Worm (Caenorhabditis elegans) whole organism, L4 larva: Measurements from ENCODE around the gene npr-7.

ENCODE experiments used
- F37D6.2 ChIP-seq: sonication (generic microtip); optimal IDR thresholded peaks from 2 replicates; lab custom pipeline; 2016; ENCODE audit warnings: mild to moderate bottlenecking, missing genetic modification characterization, missing compliant biosample characterization
- Y105C5A.15 ChIP-seq: fragments of 200-800 bp; sonication (Bioruptor generic); IDR thresholded peaks from 2 replicates; pipeline ENCODE4 v1.3.6; 2022; ENCODE audit warnings: missing genetic modification characterization, missing compliant biosample characterization
- Y48G9A.11 ChIP-seq: fragments of 200-800 bp; sonication (Bioruptor generic); IDR thresholded peaks from 2 replicates; pipeline ENCODE4 v1.3.6; 2022; ENCODE audit warnings: missing genetic modification reagents, missing genetic modification characterization, missing compliant biosample characterization
- Y5F2A.4 ChIP-seq: fragments of 200-800 bp; sonication (Bioruptor generic); optimal IDR thresholded peaks from 2 replicates; lab custom pipeline; 2018; ENCODE audit warnings: mild to moderate bottlenecking, missing genetic modification characterization, missing compliant biosample characterization
- ZK546.5 ChIP-seq, 2 experiments: sonication (generic microtip); optimal IDR thresholded peaks; 2 replicates each; lab custom pipeline; 2017; ENCODE audit warnings: missing biosample characterization in 2 of 2, missing genetic modification characterization in 2 of 2
- aha-1 ChIP-seq: fragments of 150-350 bp; peaks from one replicate; lab custom pipeline; 2014; ENCODE audit warnings: missing biosample characterization, missing genetic modification characterization
- arid-1 ChIP-seq: fragments of 200-800 bp; sonication (Bioruptor generic); conservative IDR thresholded peaks from 2 replicates; pipeline ENCODE4 v1.3.6; 2022; ENCODE audit warnings: missing genetic modification reagents, missing genetic modification characterization, missing compliant biosample characterization
- attf-4 ChIP-seq: sonication (generic microtip); optimal IDR thresholded peaks from 3 replicates; lab custom pipeline; 2017; ENCODE audit warnings: missing biosample characterization, missing genetic modification characterization
- ceh-44 ChIP-seq: fragments of 200-800 bp; sonication (Bioruptor generic); IDR thresholded peaks from 2 replicates; pipeline ENCODE4 v1.3.6; 2022; ENCODE audit warnings: missing genetic modification reagents, missing genetic modification characterization, missing compliant biosample characterization
- ces-1 ChIP-seq: fragments of 150-350 bp; sonication (generic microtip); optimal IDR thresholded peaks from 4 replicates; lab custom pipeline; 2014; ENCODE audit warnings: missing biosample characterization, missing genetic modification reagents, missing genetic modification characterization
- daf-16 ChIP-seq, 3 experiments: sonication (generic microtip); optimal IDR thresholded peaks; 2 replicates each; lab custom pipeline; 2016 to 2017; ENCODE audit warnings: missing genetic modification characterization in 3 of 3, missing genetic modification reagents in 3 of 3, mild to moderate bottlenecking in 2 of 3, missing compliant biosample characterization in 2 of 3, missing biosample characterization in 1 of 3, moderate library complexity in 1 of 3
- dmd-6 ChIP-seq: fragments of 200-800 bp; sonication (Bioruptor generic); IDR thresholded peaks from 2 replicates; pipeline ENCODE4 v1.3.6; 2022; ENCODE audit warnings: missing genetic modification reagents, missing genetic modification characterization, missing compliant biosample characterization
- dpl-1 ChIP-seq: fragments of 150-350 bp; optimal IDR thresholded peaks from 2 replicates; lab custom pipeline; 2014; ENCODE audit warnings: missing biosample characterization, missing genetic modification reagents, missing genetic modification characterization
- duxl-1 ChIP-seq: sonication (generic microtip); optimal IDR thresholded peaks from 2 replicates; lab custom pipeline; 2016; ENCODE audit warnings: mild to moderate bottlenecking, missing genetic modification characterization, moderate library complexity, missing compliant biosample characterization; ENCODE audit not compliant: poor library complexity
- dve-1 ChIP-seq: sonication (generic microtip); optimal IDR thresholded peaks from 2 replicates; lab custom pipeline; 2017; ENCODE audit warnings: antibody characterized with exemption, mild to moderate bottlenecking, missing genetic modification characterization, missing compliant biosample characterization; ENCODE audit not compliant: insufficient read depth
- hlh-11 ChIP-seq: fragments of 200-800 bp; sonication (Bioruptor generic); optimal IDR thresholded peaks from 2 replicates; lab custom pipeline; 2018; ENCODE audit warnings: mild to moderate bottlenecking, missing genetic modification characterization, missing compliant biosample characterization
- hlh-30 ChIP-seq: sonication (generic microtip); optimal IDR thresholded peaks from 2 replicates; lab custom pipeline; 2017; ENCODE audit warnings: antibody characterized with exemption, mild to moderate bottlenecking, missing genetic modification characterization, missing compliant biosample characterization; ENCODE audit not compliant: insufficient read depth
- lin-15B ChIP-seq: fragments of 150-350 bp; sonication (generic microtip); optimal IDR thresholded peaks from 3 replicates; lab custom pipeline; 2014; ENCODE audit warnings: missing biosample characterization, missing genetic modification characterization
- lsy-2 ChIP-seq, 2 experiments: fragments of 150-350 bp in 1 of 2; sonication (generic microtip) in 1 of 2; optimal IDR thresholded peaks; 2 replicates each; lab custom pipeline; 2014 to 2017; ENCODE audit warnings: missing biosample characterization in 2 of 2, missing genetic modification characterization in 2 of 2
- madf-5 ChIP-seq, 2 experiments: fragments of 200-800 bp; sonication (Bioruptor generic); IDR thresholded peaks; 2 replicates each; pipeline ENCODE4 v1.3.6; 2022; ENCODE audit warnings: missing compliant biosample characterization in 2 of 2, missing genetic modification characterization in 2 of 2
- madf-9 ChIP-seq: fragments of 200-800 bp; sonication (Bioruptor generic); conservative IDR thresholded peaks from 2 replicates; pipeline ENCODE4 v1.3.6; 2022; ENCODE audit warnings: missing genetic modification reagents, missing genetic modification characterization, missing compliant biosample characterization
- mdt-29 ChIP-seq: fragments of 200-800 bp; sonication (Bioruptor generic); IDR thresholded peaks from 2 replicates; pipeline ENCODE4 v1.3.6; 2022; ENCODE audit warnings: missing genetic modification reagents, missing genetic modification characterization, missing compliant biosample characterization
- mes-2 ChIP-seq: sonication (generic microtip); optimal IDR thresholded peaks from 2 replicates; lab custom pipeline; 2016; ENCODE audit warnings: missing genotype, mild to moderate bottlenecking, missing genetic modification characterization, missing compliant biosample characterization; ENCODE audit not compliant: poor library complexity, severe bottlenecking
- mxl-2 ChIP-seq: fragments of 200-800 bp; sonication (Bioruptor generic); conservative IDR thresholded peaks from 2 replicates; pipeline ENCODE4 v1.3.6; 2022; ENCODE audit warnings: missing genetic modification reagents, missing genetic modification characterization, missing compliant biosample characterization
- mxl-3 ChIP-seq: fragments of 200-800 bp; sonication (Bioruptor generic); optimal IDR thresholded peaks from 2 replicates; lab custom pipeline; 2018; ENCODE audit warnings: mild to moderate bottlenecking, missing genetic modification characterization, missing compliant biosample characterization
- nhr-111 ChIP-seq: fragments of 200-800 bp; sonication (Bioruptor generic); optimal IDR thresholded peaks from 2 replicates; lab custom pipeline; 2018; ENCODE audit warnings: mild to moderate bottlenecking, missing genetic modification characterization, missing compliant biosample characterization
- nhr-28 ChIP-seq: fragments of 150-350 bp; optimal IDR thresholded peaks from 2 replicates; lab custom pipeline; 2014; ENCODE audit warnings: missing biosample characterization, missing genetic modification characterization
- nhr-41 ChIP-seq: fragments of 200-800 bp; sonication (Bioruptor generic); IDR thresholded peaks from 2 replicates; pipeline ENCODE4 v1.3.6; 2022; ENCODE audit warnings: missing genetic modification reagents, missing genetic modification characterization, missing compliant biosample characterization
- nhr-77 ChIP-seq: fragments of 150-350 bp; optimal IDR thresholded peaks from 2 replicates; lab custom pipeline; 2014; ENCODE audit warnings: missing biosample characterization, missing genetic modification characterization
- pha-4 ChIP-seq, 2 experiments: fragments of 150-350 bp in 1 of 2; fragments of 200-800 bp in 1 of 2; sonication (Bioruptor generic) in 1 of 2; IDR thresholded peaks in 1 of 2; optimal IDR thresholded peaks in 1 of 2; 2 replicates each; pipeline versions ENCODE4 v1.3.6 to Lab custom; 2014 to 2022; ENCODE audit warnings: missing genetic modification characterization in 2 of 2, missing genetic modification reagents in 2 of 2, missing biosample characterization in 1 of 2, missing compliant biosample characterization in 1 of 2
- php-3 ChIP-seq: fragments of 200-800 bp; sonication (Bioruptor generic); IDR thresholded peaks from 2 replicates; pipeline ENCODE4 v1.3.6; 2022; ENCODE audit warnings: missing genetic modification reagents, missing genetic modification characterization, missing compliant biosample characterization
- pqm-1 ChIP-seq: sonication (generic microtip); optimal IDR thresholded peaks from 2 replicates; lab custom pipeline; 2017; ENCODE audit warnings: missing biosample characterization, missing genetic modification characterization
- rbr-2 ChIP-seq: sonication (generic microtip); optimal IDR thresholded peaks from 2 replicates; lab custom pipeline; 2016; ENCODE audit warnings: missing genotype, missing genetic modification characterization, missing compliant biosample characterization
- snpc-1.2 ChIP-seq: fragments of 200-800 bp; sonication (Bioruptor generic); IDR thresholded peaks from 2 replicates; pipeline ENCODE4 v1.3.6; 2022; ENCODE audit warnings: missing genetic modification reagents, missing genetic modification characterization, missing compliant biosample characterization
- spr-3 ChIP-seq: fragments of 200-800 bp; sonication (Bioruptor generic); optimal IDR thresholded peaks from 2 replicates; lab custom pipeline; 2018; ENCODE audit warnings: mild to moderate bottlenecking, missing genetic modification characterization, missing compliant biosample characterization
- tra-1 ChIP-seq: fragments of 200-800 bp; sonication (Bioruptor generic); IDR thresholded peaks from 2 replicates; pipeline ENCODE4 v1.3.6; 2022; ENCODE audit warnings: missing genetic modification reagents, missing genetic modification characterization, missing compliant biosample characterization
- unc-130 ChIP-seq: sonication (generic microtip); optimal IDR thresholded peaks from 2 replicates; lab custom pipeline; 2016; ENCODE audit warnings: missing genetic modification reagents, missing genetic modification characterization, missing compliant biosample characterization
- unc-39 ChIP-seq: sonication (generic microtip); optimal IDR thresholded peaks from 2 replicates; lab custom pipeline; 2017; ENCODE audit warnings: missing biosample characterization, missing genetic modification characterization
- vab-7 ChIP-seq: fragments of 200-800 bp; sonication (Bioruptor generic); IDR thresholded peaks from 2 replicates; pipeline ENCODE4 v1.3.6; 2022; ENCODE audit warnings: missing genetic modification reagents, missing genetic modification characterization, missing compliant biosample characterization
- zag-1 ChIP-seq: fragments of 150-350 bp; optimal IDR thresholded peaks from 2 replicates; lab custom pipeline; 2014; ENCODE audit warnings: missing biosample characterization, missing genetic modification characterization

Gene npr-7

ce11 chrX:9298846-9299245 is 20.1 kb downstream of the npr-7 start, which contains the start of gene B0416.2:
TSS of gene B0416.2 (plus strand) at chrX:9299146.
- TF ChIP-seq Y5F2A.4 (GFP tag; lab: Kevin White, UChicago) (no peak), ces-1 (GFP tag; lab: Kevin White, UChicago) (no peak), daf-16 (GFP tag; optimal IDR thresholded peaks at IDR 0.05; lab: Kevin White, UChicago) (no peak), daf-16 (tag; optimal IDR thresholded peaks at IDR 0.05; lab: Kevin White, UChicago) (no peak), tra-1 (GFP tag; lab: Robert Waterston, UW) (no peak), Y105C5A.15 (GFP tag; lab: Robert Waterston, UW) (no peak), unc-130 (GFP tag; lab: Kevin White, UChicago) (no peak), F37D6.2 (tag; lab: Kevin White, UChicago) (no peak), duxl-1 (tag; lab: Kevin White, UChicago) (no peak), attf-4 (no peak), nhr-77 (tag; lab: Kevin White, UChicago) (no peak), ZK546.5 (tag; optimal IDR thresholded peaks at IDR 0.05; lab: Kevin White, UChicago) (no peak), nhr-41 (no peak)

ce11 chrX:9297834-9298233 is 21.1 kb downstream of the npr-7 start, which contains the start of gene B0416.7:
TSS of gene B0416.7 (minus strand) at chrX:9297934.
- TF ChIP-seq arid-1 (no peak), hlh-30 (tag; lab: Kevin White, UChicago) (peak; percentile 13), rbr-2 (tag; lab: Kevin White, UChicago) (no peak), madf-5 (GFP tag; IDR thresholded peaks at IDR 0.05; lab: Robert Waterston, UW) (no peak), mxl-2 (GFP tag; lab: Robert Waterston, UW) (no peak)

- TF ChIP-seq snpc-1.2 (GFP tag; lab: Robert Waterston, UW) = no peak
- peak; percentile 84 for TF ChIP-seq mes-2
- no peak for TF ChIP-seq vab-7
- TF ChIP-seq php-3 (GFP tag; lab: Robert Waterston, UW) = 0 out of 2 replicates have a peak, but pooled peaks have one; percentile 6
- peak; percentile 77 for TF ChIP-seq aha-1 (tag; lab: Kevin White, UChicago)
- peak; percentile 18 for TF ChIP-seq hlh-11 (tag; lab: Kevin White, UChicago)
- TF ChIP-seq dve-1 (tag; lab: Kevin White, UChicago) = peak; percentile 9
- TF ChIP-seq madf-9 = no peak
- TF ChIP-seq lsy-2 (tag; optimal IDR thresholded peaks at IDR 0.05; lab: Kevin White, UChicago) = peak in 1 of 2 experiments; percentile 30
- peak; percentile 6 for TF ChIP-seq dpl-1 (GFP tag; lab: Kevin White, UChicago)
- TF ChIP-seq hlh-30 (tag; lab: Kevin White, UChicago) = peak; percentile 5
Measured at ce11 chrX:9296591-9296990, 22.4 kb downstream of the npr-7 start, which contains the start of gene gly-13. TSS of gene gly-13 (minus strand) at chrX:9296622.

- TF ChIP-seq dve-1 (tag; lab: Kevin White, UChicago) (peak; percentile 38), hlh-11 (tag; lab: Kevin White, UChicago) (peak; percentile 31), nhr-28 (tag; lab: Kevin White, UChicago) (peak; percentile 40), pha-4 (GFP tag; IDR thresholded peaks at IDR 0.05; lab: Robert Waterston, UW) (no peak), pha-4 (tag; optimal IDR thresholded peaks at IDR 0.05; lab: Kevin White, UChicago) (no peak), tra-1 (GFP tag; lab: Robert Waterston, UW) (no peak), F37D6.2 (tag; lab: Kevin White, UChicago) (no peak), Y48G9A.11 (GFP tag; lab: Robert Waterston, UW) (no peak), lin-15B (tag; lab: Kevin White, UChicago) (no peak), dmd-6 (GFP tag; lab: Robert Waterston, UW) (peak; percentile 60), unc-39 (tag; lab: Kevin White, UChicago) (no peak), pqm-1 (tag; lab: Kevin White, UChicago) (peak; percentile 36), nhr-111 (no peak), mdt-29 (GFP tag; lab: Robert Waterston, UW) (no peak), mxl-3 (peak; percentile 37), hlh-30 (tag; lab: Kevin White, UChicago) (peak; percentile 27), spr-3 (GFP tag; lab: Kevin White, UChicago) (no peak), zag-1 (tag; lab: Kevin White, UChicago) (no peak), ceh-44 (GFP tag; lab: Robert Waterston, UW) (no peak)
Measured at ce11 chrX:9295471-9295870, 23.5 kb downstream of the npr-7 start.
